Fruit fly (Drosophila melanogaster) whole organism, prepupa: ENCODE measurements around the gene hwt.
A peak's percentile ranks its signal among the peaks of the same experiment; 100 is the strongest.

Experiments
- Blimp-1 ChIP-seq: fragments of 200-800 bp; sonication (Bioruptor generic); optimal IDR thresholded peaks from 3 replicates; lab custom pipeline; 2017; ENCODE audit warnings: missing biosample characterization, missing genetic modification characterization, mild to moderate bottlenecking, moderate library complexity, missing genetic modification reagents
- CG10669 ChIP-seq: fragments of 200-800 bp; sonication (Bioruptor generic); optimal IDR thresholded peaks from 3 replicates; lab custom pipeline; 2018; ENCODE audit warnings: missing biosample characterization, mild to moderate bottlenecking, missing genetic modification characterization, moderate library complexity
- CG11762 ChIP-seq: fragments of 200-800 bp; sonication (Bioruptor generic); optimal IDR thresholded peaks from 3 replicates; lab custom pipeline; 2016; ENCODE audit warnings: missing biosample characterization, missing genetic modification characterization; ENCODE audit not compliant: insufficient read depth
- CG11902 ChIP-seq: fragments of 200-800 bp; sonication (Bioruptor generic); optimal IDR thresholded peaks from 3 replicates; lab custom pipeline; 2016; ENCODE audit warnings: missing biosample characterization, missing genetic modification characterization
- CG1621 ChIP-seq: fragments of 200-800 bp; sonication (Bioruptor generic); optimal IDR thresholded peaks from 3 replicates; lab custom pipeline; 2018; ENCODE audit warnings: missing biosample characterization, mild to moderate bottlenecking, missing genetic modification characterization
- CG16779 ChIP-seq: fragments of 200-800 bp; sonication (Bioruptor generic); optimal IDR thresholded peaks from 3 replicates; lab custom pipeline; 2017; ENCODE audit warnings: missing biosample characterization, mild to moderate bottlenecking, missing genetic modification characterization
- CG31627 ChIP-seq: fragments of 200-800 bp; sonication (Bioruptor generic); optimal IDR thresholded peaks from 3 replicates; lab custom pipeline; 2016; ENCODE audit warnings: missing biosample characterization, missing genetic modification characterization
- CG32006 ChIP-seq: fragments of 200-800 bp; sonication (Bioruptor generic); optimal IDR thresholded peaks from 3 replicates; lab custom pipeline; 2017; ENCODE audit warnings: missing biosample characterization, mild to moderate bottlenecking, missing genetic modification characterization
- CG34406 ChIP-seq: fragments of 200-800 bp; sonication (Bioruptor generic); optimal IDR thresholded peaks from 3 replicates; lab custom pipeline; 2016; ENCODE audit warnings: missing biosample characterization, missing genetic modification characterization
- CG3919 ChIP-seq: fragments of 200-800 bp; sonication (Bioruptor generic); optimal IDR thresholded peaks from 3 replicates; lab custom pipeline; 2016; ENCODE audit warnings: missing biosample characterization, missing genetic modification characterization
- CG4318 ChIP-seq: fragments of 200-800 bp; sonication (Bioruptor generic); optimal IDR thresholded peaks from 3 replicates; lab custom pipeline; 2017; ENCODE audit warnings: missing biosample characterization, mild to moderate bottlenecking, missing genetic modification characterization
- CG6163 ChIP-seq: fragments of 200-800 bp; sonication (Bioruptor generic); IDR thresholded peaks from 3 replicates; pipeline ENCODE4 v1.3.6; 2022; ENCODE audit warnings: missing biosample characterization, missing genetic modification characterization
- CG6276 ChIP-seq: fragments of 200-800 bp; sonication (Bioruptor generic); optimal IDR thresholded peaks from 2 replicates; lab custom pipeline; 2017; ENCODE audit warnings: missing biosample characterization, mild to moderate bottlenecking, missing genetic modification characterization
- CG6792 ChIP-seq: fragments of 200-800 bp; sonication (Bioruptor generic); optimal IDR thresholded peaks from 3 replicates; lab custom pipeline; 2016; ENCODE audit warnings: missing biosample characterization, missing genetic modification characterization
- CG6808 ChIP-seq: fragments of 200-800 bp; sonication (Bioruptor generic); optimal IDR thresholded peaks from 3 replicates; lab custom pipeline; 2017; ENCODE audit warnings: missing biosample characterization, missing genetic modification characterization, mild to moderate bottlenecking, moderate library complexity, missing genetic modification reagents
- CG6854 ChIP-seq: fragments of 200-800 bp; sonication (Bioruptor generic); optimal IDR thresholded peaks from 2 replicates; lab custom pipeline; 2017; ENCODE audit warnings: missing biosample characterization, mild to moderate bottlenecking, missing genetic modification characterization
- CG7368 ChIP-seq: fragments of 200-800 bp; sonication (Bioruptor generic); optimal IDR thresholded peaks from 3 replicates; lab custom pipeline; 2016; ENCODE audit warnings: missing biosample characterization, missing genetic modification characterization
- CG8319 ChIP-seq: fragments of 200-800 bp; sonication (Bioruptor generic); optimal IDR thresholded peaks from 3 replicates; lab custom pipeline; 2016; ENCODE audit warnings: missing biosample characterization, missing genetic modification characterization
- CG8632 ChIP-seq: fragments of 200-800 bp; sonication (Bioruptor generic); optimal IDR thresholded peaks from 3 replicates; lab custom pipeline; 2016; ENCODE audit warnings: missing biosample characterization, missing genetic modification characterization
- CG9139 ChIP-seq: fragments of 200-800 bp; sonication (Bioruptor generic); optimal IDR thresholded peaks from 3 replicates; lab custom pipeline; 2017; ENCODE audit warnings: missing biosample characterization, mild to moderate bottlenecking, missing genetic modification characterization
- Eip75B ChIP-seq: fragments of 200-800 bp; sonication (Bioruptor generic); optimal IDR thresholded peaks from 3 replicates; lab custom pipeline; 2016; ENCODE audit warnings: missing biosample characterization, missing genetic modification characterization
- Eip78C ChIP-seq: fragments of 200-800 bp; sonication (Bioruptor generic); peaks from one replicate; lab custom pipeline; 2016; ENCODE audit warnings: missing biosample characterization, missing genetic modification characterization
- Eip93F ChIP-seq: fragments of 200-800 bp; sonication (Bioruptor generic); optimal IDR thresholded peaks from 2 replicates; lab custom pipeline; 2016; ENCODE audit warnings: missing biosample characterization, mild to moderate bottlenecking, missing genetic modification characterization
- Ets21C ChIP-seq: fragments of 200-800 bp; sonication (Bioruptor generic); optimal IDR thresholded peaks from 3 replicates; lab custom pipeline; 2016; ENCODE audit warnings: missing biosample characterization, missing genetic modification characterization
- Ets96B ChIP-seq: fragments of 200-800 bp; optimal IDR thresholded peaks from 2 replicates; lab custom pipeline; 2019; ENCODE audit warnings: missing biosample characterization, mild to moderate bottlenecking, missing genetic modification characterization, moderate library complexity
- Gug ChIP-seq: fragments of 200-800 bp; sonication (Bioruptor generic); IDR thresholded peaks from 2 replicates; pipeline ENCODE4 v1.3.6; 2022; ENCODE audit warnings: missing biosample characterization, missing genetic modification characterization
- Hr39 ChIP-seq: fragments of 200-800 bp; sonication (Bioruptor generic); optimal IDR thresholded peaks from 2 replicates; lab custom pipeline; 2016; ENCODE audit warnings: missing biosample characterization, missing genetic modification characterization
- Hr4 ChIP-seq: fragments of 200-800 bp; sonication (Bioruptor generic); optimal IDR thresholded peaks from 3 replicates; lab custom pipeline; 2016; ENCODE audit warnings: missing biosample characterization, missing genetic modification characterization
- Lpt ChIP-seq: fragments of 200-800 bp; sonication (Bioruptor generic); optimal IDR thresholded peaks from 3 replicates; lab custom pipeline; 2016; ENCODE audit warnings: missing biosample characterization, missing genetic modification characterization
- Met ChIP-seq: fragments of 200-800 bp; sonication (Bioruptor generic); optimal IDR thresholded peaks from 3 replicates; lab custom pipeline; 2016; ENCODE audit warnings: missing biosample characterization, missing genetic modification characterization
- OdsH ChIP-seq: fragments of 200-800 bp; sonication (Bioruptor generic); optimal IDR thresholded peaks from 3 replicates; lab custom pipeline; 2016; ENCODE audit warnings: missing biosample characterization, missing genetic modification characterization
- Smox ChIP-seq: fragments of 200-800 bp; sonication (Bioruptor generic); optimal IDR thresholded peaks from 3 replicates; lab custom pipeline; 2016; ENCODE audit warnings: missing biosample characterization, missing genetic modification characterization
- Sox102F ChIP-seq: fragments of 200-800 bp; sonication (Bioruptor generic); optimal IDR thresholded peaks from 2 replicates; lab custom pipeline; 2016; ENCODE audit warnings: missing biosample characterization, mild to moderate bottlenecking, missing genetic modification characterization
- Sox14 ChIP-seq: fragments of 200-800 bp; sonication (Bioruptor generic); optimal IDR thresholded peaks from 3 replicates; lab custom pipeline; 2016; ENCODE audit warnings: missing biosample characterization, missing genetic modification characterization
- Sox15 ChIP-seq: fragments of 200-800 bp; sonication (Bioruptor generic); optimal IDR thresholded peaks from 3 replicates; lab custom pipeline; 2016; ENCODE audit warnings: missing biosample characterization, missing genetic modification characterization
- achi ChIP-seq: fragments of 200-800 bp; sonication (Bioruptor generic); optimal IDR thresholded peaks from 3 replicates; lab custom pipeline; 2016; ENCODE audit warnings: missing biosample characterization, missing genetic modification characterization
- cyc ChIP-seq: fragments of 200-800 bp; sonication (Bioruptor generic); optimal IDR thresholded peaks from 3 replicates; lab custom pipeline; 2016; ENCODE audit warnings: missing biosample characterization, missing genetic modification characterization
- dsx ChIP-seq: fragments of 200-800 bp; optimal IDR thresholded peaks from 3 replicates; lab custom pipeline; 2019; ENCODE audit warnings: missing biosample characterization, mild to moderate bottlenecking, missing genetic modification characterization, moderate library complexity; ENCODE audit not compliant: poor library complexity, severe bottlenecking
- eg ChIP-seq: fragments of 200-800 bp; sonication (Bioruptor generic); IDR thresholded peaks from 3 replicates; pipeline ENCODE4 v1.3.6; 2022; ENCODE audit warnings: missing biosample characterization, missing genetic modification characterization
- esn ChIP-seq: fragments of 200-800 bp; sonication (Bioruptor generic); optimal IDR thresholded peaks from 2 replicates; lab custom pipeline; 2016; ENCODE audit warnings: missing biosample characterization, mild to moderate bottlenecking, missing genetic modification characterization, moderate library complexity
- fd59A ChIP-seq: fragments of 200-800 bp; sonication (Bioruptor generic); optimal IDR thresholded peaks from 2 replicates; lab custom pipeline; 2017; ENCODE audit warnings: missing biosample characterization, mild to moderate bottlenecking, missing genetic modification characterization, missing genetic modification reagents
- fd85E ChIP-seq: fragments of 200-800 bp; sonication (Bioruptor generic); optimal IDR thresholded peaks from 3 replicates; lab custom pipeline; 2016; ENCODE audit warnings: missing biosample characterization, missing genetic modification characterization
- fkh ChIP-seq: fragments of 200-800 bp; sonication (Bioruptor generic); optimal IDR thresholded peaks from 3 replicates; lab custom pipeline; 2017; ENCODE audit warnings: missing biosample characterization, mild to moderate bottlenecking, missing genetic modification characterization, moderate library complexity
- lz ChIP-seq: fragments of 200-800 bp; sonication (Bioruptor generic); optimal IDR thresholded peaks from 3 replicates; lab custom pipeline; 2016; ENCODE audit warnings: missing biosample characterization, missing genetic modification characterization
- net ChIP-seq: fragments of 200-800 bp; sonication (Bioruptor generic); optimal IDR thresholded peaks from 3 replicates; lab custom pipeline; 2016; ENCODE audit warnings: missing biosample characterization, missing genetic modification characterization
- ss ChIP-seq, 2 experiments: fragments of 200-800 bp; sonication (Bioruptor generic); optimal IDR thresholded peaks; 2 replicates in 1 of 2; 3 replicates in 1 of 2; lab custom pipeline; 2017 to 2018; ENCODE audit warnings: mild to moderate bottlenecking in 2 of 2, missing biosample characterization in 2 of 2, missing genetic modification characterization in 2 of 2, moderate library complexity in 1 of 2
- svp ChIP-seq: fragments of 200-800 bp; sonication (Bioruptor generic); peaks from one replicate; lab custom pipeline; 2016; ENCODE audit warnings: missing biosample characterization, missing genetic modification characterization
- topi ChIP-seq: fragments of 200-800 bp; sonication (Bioruptor generic); optimal IDR thresholded peaks from 3 replicates; lab custom pipeline; 2016; ENCODE audit warnings: missing biosample characterization, missing genetic modification characterization

hwt gene

dm6 chrX:12567663-12568062 is 589 bp downstream of the hwt start (continued):
- TF ChIP-seq CG6854 (peak; percentile 44), Gug (peak; percentile 72), CG6808 (GFP tag; lab: Kevin White, UChicago) (peak; percentile 54), net (peak; percentile 56), CG6163 (peak; percentile 79), cyc (GFP tag; lab: Kevin White, UChicago) (peak; percentile 33), CG3919 (GFP tag; lab: Kevin White, UChicago) (peak; percentile 65), Hr39 (GFP tag; lab: Kevin White, UChicago) (no peak), CG16779 (tag; lab: Kevin White, UChicago) (peak; percentile 47), CG6792 (peak; percentile 62), CG10669 (peak; percentile 61), ss (GFP tag; optimal IDR thresholded peaks at IDR 0.05; lab: Kevin White, UChicago) (peak; percentile 50 to 71), Hr4 (peak; percentile 72), Lpt (peak; percentile 29), CG34406 (GFP tag; lab: Kevin White, UChicago) (peak; percentile 71), CG8632 (GFP tag; lab: Kevin White, UChicago) (peak; percentile 72), CG11902 (GFP tag; lab: Kevin White, UChicago) (peak; percentile 21), Eip75B (peak; percentile 29), esn (GFP tag; lab: Kevin White, UChicago) (peak; percentile 68), Eip93F (GFP tag; lab: Kevin White, UChicago) (no peak)

DNA sequence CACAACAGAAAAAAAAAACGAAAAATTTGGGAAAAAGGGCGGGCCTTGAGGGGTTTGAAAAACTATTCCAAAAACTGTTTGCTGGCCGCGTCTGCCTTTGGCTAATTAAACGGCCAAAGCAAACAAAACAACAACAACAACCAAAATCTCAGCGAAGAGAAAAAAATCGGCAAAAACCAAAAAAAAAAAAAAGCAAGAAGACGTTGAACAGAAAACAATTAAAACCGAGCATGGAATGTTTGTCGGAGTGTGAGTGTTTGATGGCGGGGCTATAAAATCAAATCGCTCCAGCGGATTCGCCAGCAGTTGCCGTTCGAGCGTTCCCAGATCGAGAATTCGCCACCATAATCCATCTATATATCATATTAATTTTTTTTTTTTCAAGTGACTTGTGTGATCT is 15.4 kb downstream of the hwt start, which contains the start of gene Cpr11B:
Gene Cpr11B, plus strand, starts transcription at position 301 of the 400 bp plus-strand sequence.
- TF ChIP-seq Ets21C (GFP tag; lab: Kevin White, UChicago) (no peak), CG7368 (no peak)

dm6 chrX:12547657-12548056 is 20.6 kb downstream of the hwt start:
- TF ChIP-seq CG9139 (GFP tag; lab: Kevin White, UChicago) (no peak), Smox (GFP tag; lab: Kevin White, UChicago) (no peak), cyc (GFP tag; lab: Kevin White, UChicago) (no peak), CG4318 (GFP tag; lab: Kevin White, UChicago) (no peak), Eip93F (GFP tag; lab: Kevin White, UChicago) (no peak), CG8319 (no peak), eg (0 out of 3 replicates have a peak, but pooled peaks have one; percentile 25), lz (GFP tag; lab: Kevin White, UChicago) (no peak), CG31627 (peak; percentile 4), fkh (GFP tag; lab: Kevin White, UChicago) (no peak), Blimp-1 (GFP tag; lab: Kevin White, UChicago) (no peak), CG6163 (no peak), CG3919 (GFP tag; lab: Kevin White, UChicago) (no peak), esn (GFP tag; lab: Kevin White, UChicago) (no peak), net (no peak), fd59A (GFP tag; lab: Kevin White, UChicago) (no peak), dsx (no peak), Eip78C (GFP tag; lab: Kevin White, UChicago) (peak; percentile 6), CG32006 (GFP tag; lab: Kevin White, UChicago) (no peak), fd85E (GFP tag; lab: Kevin White, UChicago) (no peak), Sox15 (GFP tag; lab: Kevin White, UChicago) (no peak), Sox102F (GFP tag; lab: Kevin White, UChicago) (no peak), CG6276 (GFP tag; lab: Kevin White, UChicago) (no peak), CG7368 (no peak), achi (GFP tag; lab: Kevin White, UChicago) (no peak), Ets21C (GFP tag; lab: Kevin White, UChicago) (no peak), CG16779 (tag; lab: Kevin White, UChicago) (no peak), OdsH (no peak), CG1621 (tag; lab: Kevin White, UChicago) (no peak), Sox14 (GFP tag; lab: Kevin White, UChicago) (peak; percentile 10), CG6808 (GFP tag; lab: Kevin White, UChicago) (no peak), Ets96B (tag; lab: Kevin White, UChicago) (no peak), CG11762 (GFP tag; lab: Kevin White, UChicago) (no peak), CG6854 (no peak), topi (GFP tag; lab: Kevin White, UChicago) (no peak), svp (GFP tag; lab: Kevin White, UChicago) (no peak), Eip75B (no peak), Met (GFP tag; lab: Kevin White, UChicago) (peak; percentile 5)
